Worm (Caenorhabditis elegans): ENCODE measurements around the gene nhx-1.

Gene nhx-1

DNA sequence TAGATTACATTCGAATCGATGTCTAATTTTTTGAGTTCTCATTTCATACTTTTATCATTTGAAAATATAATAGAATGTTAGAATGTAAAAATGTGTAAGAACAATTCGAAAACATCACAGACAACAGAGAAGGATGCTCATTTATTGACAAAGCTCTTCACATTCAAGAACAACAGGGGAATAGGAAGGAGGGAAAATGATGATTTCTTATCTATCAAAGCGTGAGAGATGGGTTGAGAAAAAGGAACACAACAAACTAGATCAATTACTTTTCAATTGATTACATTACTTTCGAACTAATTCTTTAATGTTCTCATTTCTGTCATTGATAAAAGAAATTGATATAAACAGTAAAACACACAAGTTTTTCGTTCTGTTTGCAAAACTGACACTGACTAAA, at the start of gene nhx-1, which contains the start of gene VB0395L.1:
Gene nhx-1 (plus strand): TSS at position 326 of the 400 bp plus-strand sequence.
Gene VB0395L.1 (minus strand): TSS at position 186 of the 400 bp plus-strand sequence.
- TF ChIP-seq hmbx-1 (tag; optimal IDR thresholded peaks at IDR 0.05) = no peak
- no peak for TF ChIP-seq scrt-1 (GFP tag; IDR thresholded peaks at IDR 0.05)
- no peak for TF ChIP-seq F13C5.2 (tag; optimal IDR thresholded peaks at IDR 0.05)
- no peak for TF ChIP-seq aly-1 (tag; optimal IDR thresholded peaks at IDR 0.05)
- no peak for TF ChIP-seq ceh-13 (GFP tag; optimal IDR thresholded peaks at IDR 0.05)
- TF ChIP-seq sea-1 (GFP tag; conservative IDR thresholded peaks at IDR 0.05) = no peak
- TF ChIP-seq ceh-36 (tag; optimal IDR thresholded peaks at IDR 0.05) = no peak
- no peak for TF ChIP-seq hnd-1 (tag; optimal IDR thresholded peaks at IDR 0.05)
- TF ChIP-seq pes-1 (GFP tag; IDR thresholded peaks at IDR 0.05) = no peak
- no peak for TF ChIP-seq flt-1 (GFP tag; IDR thresholded peaks at IDR 0.05)
- no peak for TF ChIP-seq tbx-11 (GFP tag; IDR thresholded peaks at IDR 0.05)
- TF ChIP-seq hmg-4 (GFP tag; optimal IDR thresholded peaks at IDR 0.05) = no peak
- no peak for TF ChIP-seq ets-7 (tag; optimal IDR thresholded peaks at IDR 0.05)
- TF ChIP-seq tbx-37 (GFP tag; conservative IDR thresholded peaks at IDR 0.05) = no peak
- TF ChIP-seq ama-1 (optimal IDR thresholded peaks at IDR 0.05) = no peak

DNA sequence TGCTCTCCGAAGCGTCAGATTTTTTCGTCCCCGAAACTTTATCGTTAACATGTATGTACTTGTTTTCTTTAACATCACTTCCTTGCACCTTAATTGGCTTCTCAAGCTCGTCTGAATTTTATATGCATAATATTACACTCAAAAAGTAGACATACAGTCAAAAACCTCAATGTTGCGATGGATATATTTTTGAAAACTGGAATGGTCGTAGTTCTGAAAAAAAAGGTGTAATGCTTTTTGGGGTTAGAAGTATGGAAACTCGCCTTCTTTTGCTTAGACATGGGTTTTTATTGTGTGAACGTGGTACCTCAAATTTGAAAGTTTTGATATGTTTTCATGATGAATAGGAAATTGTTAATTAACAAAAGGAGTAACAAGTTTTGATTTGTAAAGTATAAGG, 34.3 kb upstream of the nhx-1 start, which contains the start of gene C09G1.2:
Gene C09G1.2 (minus strand): TSS at position 101 of the 400 bp plus-strand sequence.
- TF ChIP-seq hmg-4 (GFP tag; optimal IDR thresholded peaks at IDR 0.05) (no peak), hmbx-1 (tag; optimal IDR thresholded peaks at IDR 0.05) (no peak)

DNA sequence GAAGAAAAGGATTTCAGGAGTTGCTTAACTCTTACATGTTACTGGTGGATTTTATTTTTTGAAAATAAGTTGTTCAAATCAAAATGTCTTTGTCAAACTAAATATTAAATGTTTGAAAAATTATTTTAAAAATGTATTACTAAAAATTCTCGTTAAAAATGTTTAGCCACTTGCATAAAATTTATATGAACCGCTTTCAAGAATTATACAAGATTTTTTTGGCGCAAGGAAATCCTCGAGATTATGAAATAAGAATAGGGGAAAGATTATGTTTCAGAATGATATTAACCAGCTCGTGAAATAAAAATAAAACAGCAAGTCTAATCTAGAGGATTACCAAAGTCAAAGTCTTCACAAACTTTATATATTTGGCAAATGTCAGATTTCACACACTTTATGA, 33.6 kb upstream of the nhx-1 start:
- TF ChIP-seq tra-4 (tag; optimal IDR thresholded peaks at IDR 0.05) (no peak), hnd-1 (tag; optimal IDR thresholded peaks at IDR 0.05) (no peak), F13C5.2 (tag; optimal IDR thresholded peaks at IDR 0.05) (no peak), ceh-36 (tag; optimal IDR thresholded peaks at IDR 0.05) (no peak), ama-1 (optimal IDR thresholded peaks at IDR 0.05) (no peak), flt-1 (GFP tag; IDR thresholded peaks at IDR 0.05) (no peak), scrt-1 (GFP tag; IDR thresholded peaks at IDR 0.05) (no peak), B0310.2 (tag; optimal IDR thresholded peaks at IDR 0.05) (no peak), hmg-4 (GFP tag; optimal IDR thresholded peaks at IDR 0.05) (no peak), aly-1 (tag; optimal IDR thresholded peaks at IDR 0.05) (no peak), ets-7 (tag; optimal IDR thresholded peaks at IDR 0.05) (no peak), tbx-11 (GFP tag; IDR thresholded peaks at IDR 0.05) (no peak), tbx-37 (GFP tag; conservative IDR thresholded peaks at IDR 0.05) (no peak), hmbx-1 (tag; optimal IDR thresholded peaks at IDR 0.05) (no peak), pes-1 (GFP tag; IDR thresholded peaks at IDR 0.05) (no peak), sea-1 (GFP tag; conservative IDR thresholded peaks at IDR 0.05) (no peak), ceh-13 (GFP tag; optimal IDR thresholded peaks at IDR 0.05) (no peak)

ce11 chrX:15988577-15988976, 28.3 kb upstream of the nhx-1 start:
- TF ChIP-seq aly-1 (tag; optimal IDR thresholded peaks at IDR 0.05) = no peak
- TF ChIP-seq tra-4 (tag; optimal IDR thresholded peaks at IDR 0.05) = no peak
- no peak for TF ChIP-seq scrt-1 (GFP tag; IDR thresholded peaks at IDR 0.05)
- TF ChIP-seq ets-7 (tag; optimal IDR thresholded peaks at IDR 0.05) = no peak
- TF ChIP-seq hnd-1 (tag; optimal IDR thresholded peaks at IDR 0.05) = no peak
- no peak for TF ChIP-seq ceh-36 (tag; optimal IDR thresholded peaks at IDR 0.05)
- TF ChIP-seq flt-1 (GFP tag; IDR thresholded peaks at IDR 0.05) = no peak
- TF ChIP-seq hmg-4 (GFP tag; optimal IDR thresholded peaks at IDR 0.05) = no peak
- TF ChIP-seq ama-1 (optimal IDR thresholded peaks at IDR 0.05) = no peak
- no peak for TF ChIP-seq sea-1 (GFP tag; conservative IDR thresholded peaks at IDR 0.05)
- TF ChIP-seq B0310.2 (tag; optimal IDR thresholded peaks at IDR 0.05) = no peak
- no peak for TF ChIP-seq F13C5.2 (tag; optimal IDR thresholded peaks at IDR 0.05)

- no peak for TF ChIP-seq F13C5.2 (tag; optimal IDR thresholded peaks at IDR 0.05)
- no peak for TF ChIP-seq pes-1 (GFP tag; IDR thresholded peaks at IDR 0.05)
- no peak for TF ChIP-seq B0310.2 (tag; optimal IDR thresholded peaks at IDR 0.05)
- TF ChIP-seq ets-7 (tag; optimal IDR thresholded peaks at IDR 0.05) = no peak
- TF ChIP-seq sea-1 (GFP tag; conservative IDR thresholded peaks at IDR 0.05) = no peak
- no peak for TF ChIP-seq hmg-4 (GFP tag; optimal IDR thresholded peaks at IDR 0.05)
Measured at ce11 chrX:15992806-15993205, 24.1 kb upstream of the nhx-1 start.

ce11 chrX:15993916-15994315, 23.0 kb upstream of the nhx-1 start:
- TF ChIP-seq F13C5.2 (tag; optimal IDR thresholded peaks at IDR 0.05) (no peak), sea-1 (GFP tag; conservative IDR thresholded peaks at IDR 0.05) (no peak), ama-1 (optimal IDR thresholded peaks at IDR 0.05) (no peak), tbx-37 (GFP tag; conservative IDR thresholded peaks at IDR 0.05) (no peak), ets-7 (tag; optimal IDR thresholded peaks at IDR 0.05) (no peak), B0310.2 (tag; optimal IDR thresholded peaks at IDR 0.05) (no peak), ceh-36 (tag; optimal IDR thresholded peaks at IDR 0.05) (no peak), hmbx-1 (tag; optimal IDR thresholded peaks at IDR 0.05) (no peak), hnd-1 (tag; optimal IDR thresholded peaks at IDR 0.05) (no peak), ceh-13 (GFP tag; optimal IDR thresholded peaks at IDR 0.05) (no peak)

DNA sequence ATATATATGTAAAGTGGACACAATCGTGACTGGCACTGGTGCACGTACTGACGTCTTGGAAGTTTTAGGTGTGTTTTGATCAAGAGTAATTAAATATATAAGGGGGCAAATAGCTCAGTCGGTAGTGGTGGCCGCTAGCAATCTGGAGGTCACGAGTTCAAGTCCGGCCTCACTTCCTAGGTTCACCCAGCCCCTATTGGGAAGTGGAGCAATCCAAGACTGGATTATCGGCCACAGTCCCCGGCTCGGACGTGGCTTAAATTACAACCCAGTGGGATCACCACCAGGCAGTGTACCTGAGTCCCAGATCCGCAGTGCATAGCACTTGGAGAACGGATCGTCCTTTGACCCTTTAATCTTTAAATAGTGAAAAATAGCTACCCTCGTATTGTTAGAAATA, 19.8 kb upstream of the nhx-1 start:
- TF ChIP-seq flt-1 (GFP tag; IDR thresholded peaks at IDR 0.05) (no peak), scrt-1 (GFP tag; IDR thresholded peaks at IDR 0.05) (no peak), tbx-37 (GFP tag; conservative IDR thresholded peaks at IDR 0.05) (no peak), aly-1 (tag; optimal IDR thresholded peaks at IDR 0.05) (no peak), hnd-1 (tag; optimal IDR thresholded peaks at IDR 0.05) (no peak), sea-1 (GFP tag; conservative IDR thresholded peaks at IDR 0.05) (no peak), F13C5.2 (tag; optimal IDR thresholded peaks at IDR 0.05) (no peak), tra-4 (tag; optimal IDR thresholded peaks at IDR 0.05) (no peak), tbx-11 (GFP tag; IDR thresholded peaks at IDR 0.05) (no peak), hmbx-1 (tag; optimal IDR thresholded peaks at IDR 0.05) (no peak), pes-1 (GFP tag; IDR thresholded peaks at IDR 0.05) (no peak), ets-7 (tag; optimal IDR thresholded peaks at IDR 0.05) (no peak), B0310.2 (tag; optimal IDR thresholded peaks at IDR 0.05) (no peak), ama-1 (optimal IDR thresholded peaks at IDR 0.05) (no peak), hmg-4 (GFP tag; optimal IDR thresholded peaks at IDR 0.05) (no peak), ceh-36 (tag; optimal IDR thresholded peaks at IDR 0.05) (no peak), ceh-13 (GFP tag; optimal IDR thresholded peaks at IDR 0.05) (no peak)

- TF ChIP-seq flt-1 (GFP tag; IDR thresholded peaks at IDR 0.05) (no peak), hmg-4 (GFP tag; optimal IDR thresholded peaks at IDR 0.05) (no peak), ama-1 (optimal IDR thresholded peaks at IDR 0.05) (no peak), ceh-36 (tag; optimal IDR thresholded peaks at IDR 0.05) (no peak), B0310.2 (tag; optimal IDR thresholded peaks at IDR 0.05) (no peak), F13C5.2 (tag; optimal IDR thresholded peaks at IDR 0.05) (no peak), tbx-37 (GFP tag; conservative IDR thresholded peaks at IDR 0.05) (no peak)
Measured at ce11 chrX:15997926-15998325, 19.0 kb upstream of the nhx-1 start.
